Worm (Caenorhabditis elegans): Measurements from ENCODE around the gene F19G12.9.
A peak's percentile ranks its signal among the peaks of the same experiment; 100 is the strongest.

ce11 chrX:1379391-1379790 lies 39.6 kb upstream of the F19G12.9 start:
- TF ChIP-seq sea-1 (GFP tag; conservative IDR thresholded peaks at IDR 0.05), result peak; percentile 89
- TF ChIP-seq tra-4 (tag; optimal IDR thresholded peaks at IDR 0.05), result peak; percentile 59

Data from whole organism, early embryonic.